Fruit fly (Drosophila melanogaster) whole organism, pupa: Measurements from ENCODE around the gene emc.

Experiments used
- CG10348 ChIP-seq: fragments of 200-800 bp; sonication (Bioruptor generic); IDR thresholded peaks from 2 replicates; pipeline ENCODE4 v1.3.6; 2022; ENCODE audit warnings: missing biosample characterization, missing genetic modification characterization
- CG13204 ChIP-seq: fragments of 200-800 bp; sonication (Bioruptor generic); optimal IDR thresholded peaks from 2 replicates; lab custom pipeline; 2018; ENCODE audit warnings: missing biosample characterization, mild to moderate bottlenecking, missing genetic modification characterization, moderate library complexity
- CG15710 ChIP-seq: fragments of 200-800 bp; sonication (Bioruptor generic); optimal IDR thresholded peaks from 2 replicates; lab custom pipeline; 2018; ENCODE audit warnings: missing biosample characterization, mild to moderate bottlenecking, missing genetic modification characterization, moderate library complexity
- CG17806 ChIP-seq: fragments of 200-800 bp; sonication (Bioruptor generic); optimal IDR thresholded peaks from 2 replicates; lab custom pipeline; 2018; ENCODE audit warnings: missing biosample characterization, mild to moderate bottlenecking, missing genetic modification characterization, moderate library complexity
- CG34367 ChIP-seq: fragments of 200-800 bp; sonication (Bioruptor generic); optimal IDR thresholded peaks from 2 replicates; lab custom pipeline; 2018; ENCODE audit warnings: missing biosample characterization, mild to moderate bottlenecking, missing genetic modification characterization
- CG9948 ChIP-seq: fragments of 200-800 bp; sonication (Bioruptor generic); optimal IDR thresholded peaks from 2 replicates; lab custom pipeline; 2018; ENCODE audit warnings: missing biosample characterization, mild to moderate bottlenecking, missing genetic modification characterization, moderate library complexity
- D1 ChIP-seq: fragments of 200-800 bp; sonication (Bioruptor generic); optimal IDR thresholded peaks from 2 replicates; lab custom pipeline; 2018; ENCODE audit warnings: missing biosample characterization, mild to moderate bottlenecking, missing genetic modification characterization, moderate library complexity
- EcR ChIP-seq: fragments of 200-800 bp; sonication (Bioruptor generic); optimal IDR thresholded peaks from 3 replicates; lab custom pipeline; 2019; ENCODE audit warnings: missing biosample characterization, missing genetic modification characterization, mild to moderate bottlenecking, moderate library complexity, missing genetic modification reagents
- Pif1A ChIP-seq: fragments of 200-800 bp; sonication (Bioruptor generic); optimal IDR thresholded peaks from 3 replicates; lab custom pipeline; 2016; ENCODE audit warnings: missing biosample characterization, missing genetic modification characterization
- rn ChIP-seq: fragments of 200-800 bp; sonication (Bioruptor generic); IDR thresholded peaks from 2 replicates; pipeline ENCODE4 v1.3.6; 2022; ENCODE audit warnings: missing biosample characterization, missing genetic modification characterization

- TF ChIP-seq D1 (tag; lab: Kevin White, UChicago) (no peak), CG13204 (peak; percentile 34), EcR (GFP tag; lab: Kevin White, UChicago) (peak; percentile 79), CG15710 (tag; lab: Kevin White, UChicago) (peak; percentile 33), CG17806 (peak; percentile 44), Pif1A (GFP tag; lab: Kevin White, UChicago) (peak; percentile 31), rn (GFP tag; lab: Robert Waterston, UW) (no peak), CG34367 (no peak), CG10348 (no peak), CG9948 (no peak)
These were observed 11.6 kb upstream of the emc start for dm6 chr3L:737445-738116.
